Worm (Caenorhabditis elegans): ENCODE results near the gene F20D6.12.

Gene F20D6.12

ce11 chrV:8235331-8235730 is 45.4 kb upstream of the F20D6.12 start (continued):
- TF ChIP-seq lin-38 (GFP tag; IDR thresholded peaks at IDR 0.05) (no peak), nhr-48 (tag; optimal IDR thresholded peaks at IDR 0.05) (no peak), madf-5 (GFP tag; IDR thresholded peaks at IDR 0.05) (no peak), vab-7 (GFP tag; IDR thresholded peaks at IDR 0.05) (peak; percentile 41; the same call in 1 of the 2 replicates), snpc-4 (tag; optimal IDR thresholded peaks at IDR 0.05) (peak; percentile 61), madf-9 (GFP tag; conservative IDR thresholded peaks at IDR 0.05) (0 out of 2 replicates have a peak, but pooled peaks have one; percentile 24), F26F4.8 (GFP tag; conservative IDR thresholded peaks at IDR 0.05) (0 out of 2 replicates have a peak, but pooled peaks have one; percentile 45), zag-1 (tag; optimal IDR thresholded peaks at IDR 0.05) (no peak), dve-1 (tag; optimal IDR thresholded peaks at IDR 0.05; ENCODE audit: insufficient read depth) (peak; percentile 66), ceh-20 (GFP tag; IDR thresholded peaks at IDR 0.05) (no peak), ZK546.5 (tag; optimal IDR thresholded peaks at IDR 0.05) (no peak), D1046.2 (GFP tag; IDR thresholded peaks at IDR 0.05) (no peak)

- 0 out of 2 replicates have a peak, but pooled peaks have one; percentile 35 for TF ChIP-seq madf-9 (GFP tag; conservative IDR thresholded peaks at IDR 0.05)
- TF ChIP-seq madf-5 (GFP tag; IDR thresholded peaks at IDR 0.05), result 0 out of 4 replicates have a peak, but pooled peaks have one; percentile 38
- 0 out of 2 replicates have a peak, but pooled peaks have one; percentile 54 for TF ChIP-seq tra-1 (GFP tag; IDR thresholded peaks at IDR 0.05)
- TF ChIP-seq php-3 (GFP tag; IDR thresholded peaks at IDR 0.05), result no peak
- TF ChIP-seq egl-43 (GFP tag; IDR thresholded peaks at IDR 0.05), result peak; percentile 75
- no peak for TF ChIP-seq daf-19 (GFP tag; conservative IDR thresholded peaks at IDR 0.05)
- TF ChIP-seq egl-27 (tag; optimal IDR thresholded peaks at IDR 0.05), result no peak
- TF ChIP-seq R02D3.7 (tag; optimal IDR thresholded peaks at IDR 0.05), result no peak
- peak; percentile 64 for TF ChIP-seq mes-2 (tag; optimal IDR thresholded peaks at IDR 0.05; ENCODE audit: poor library complexity, severe bottlenecking)
- 0 out of 2 replicates have a peak, but pooled peaks have one; percentile 29 for TF ChIP-seq hmg-1.1 (GFP tag; IDR thresholded peaks at IDR 0.05)
- TF ChIP-seq T26A8.4 (GFP tag; IDR thresholded peaks at IDR 0.05), result peak; percentile 47; the same call in 1 of the 2 replicates
- TF ChIP-seq dmd-6 (GFP tag; IDR thresholded peaks at IDR 0.05), result peak; percentile 52
- peak; percentile 18 for TF ChIP-seq mxl-3 (GFP tag; optimal IDR thresholded peaks at IDR 0.05)
- no peak for TF ChIP-seq ZK546.5 (tag; optimal IDR thresholded peaks at IDR 0.05)
- TF ChIP-seq ZK337.2 (GFP tag; IDR thresholded peaks at IDR 0.05), result peak; percentile 26; the same call in 1 of the 2 replicates
- no peak for TF ChIP-seq aly-2 (tag; optimal IDR thresholded peaks at IDR 0.05)
- TF ChIP-seq hlh-30 (tag; optimal IDR thresholded peaks at IDR 0.05; ENCODE audit: insufficient read depth), result peak; percentile 0
- peak; percentile 77 for TF ChIP-seq lim-7 (GFP tag; IDR thresholded peaks at IDR 0.05)
- peak; percentile 55 for TF ChIP-seq snpc-4 (tag; optimal IDR thresholded peaks at IDR 0.05)
- TF ChIP-seq unc-39 (tag; optimal IDR thresholded peaks at IDR 0.05), result no peak
- no peak for TF ChIP-seq mdt-29 (GFP tag; IDR thresholded peaks at IDR 0.05)
- no peak for TF ChIP-seq daf-16 (GFP tag; optimal IDR thresholded peaks at IDR 0.05)
- TF ChIP-seq daf-16 (tag; optimal IDR thresholded peaks at IDR 0.05), result peak; percentile 33
- peak; percentile 6 for TF ChIP-seq duxl-1 (tag; optimal IDR thresholded peaks at IDR 0.05; ENCODE audit: poor library complexity)
- TF ChIP-seq saeg-2 (GFP tag; IDR thresholded peaks at IDR 0.05), result no peak
- TF ChIP-seq aha-1 (tag), result peak; percentile 54
- no peak for TF ChIP-seq spr-1 (tag; optimal IDR thresholded peaks at IDR 0.05)
- no peak for TF ChIP-seq nhr-28 (tag; optimal IDR thresholded peaks at IDR 0.05)
- peak; percentile 32; the same call in 1 of the 2 replicates for TF ChIP-seq snpc-1.2 (GFP tag; IDR thresholded peaks at IDR 0.05)
- TF ChIP-seq ceh-44 (GFP tag; IDR thresholded peaks at IDR 0.05), result peak; percentile 53; the same call in 1 of the 2 replicates
- 0 out of 2 replicates have a peak, but pooled peaks have one; percentile 32 for TF ChIP-seq dmd-8 (GFP tag; IDR thresholded peaks at IDR 0.05)
- TF ChIP-seq vab-7 (GFP tag; IDR thresholded peaks at IDR 0.05), result peak; percentile 60; the same call in 1 of the 2 replicates
- TF ChIP-seq F26F4.8 (GFP tag; conservative IDR thresholded peaks at IDR 0.05), result 0 out of 2 replicates have a peak, but pooled peaks have one; percentile 21
Observed at ce11 chrV:8230056-8230455, 40.1 kb upstream of the F20D6.12 start.

All from whole organism, L4 larva.